Worm (Caenorhabditis elegans): ENCODE data around the gene ppm-1.D.

Gene ppm-1.D

ce11 chrIII:2331033-2331625 lies at the start of gene ppm-1.D, which contains the start of gene Y54F10BM.13:
ppm-1.D (plus strand) TSS chrIII:2331572.
Y54F10BM.13 (minus strand) TSS chrIII:2331083.
- TF ChIP-seq lin-38 (GFP tag; IDR thresholded peaks at IDR 0.05) (peak; percentile 92), T26A8.4 (GFP tag; IDR thresholded peaks at IDR 0.05) (no peak), lsy-2 (tag; optimal IDR thresholded peaks at IDR 0.05) (peak in 1 of 2 experiments; percentile 21), nhr-28 (tag; optimal IDR thresholded peaks at IDR 0.05) (no peak), arid-1 (GFP tag; conservative IDR thresholded peaks at IDR 0.05) (no peak), skn-1 (tag; optimal IDR thresholded peaks at IDR 0.05) (no peak), T20F7.1 (GFP tag; optimal IDR thresholded peaks at IDR 0.05) (no peak), lin-29 (GFP tag; IDR thresholded peaks at IDR 0.05) (no peak), mxl-2 (GFP tag; conservative IDR thresholded peaks at IDR 0.05) (no peak), fkh-10 (GFP tag; optimal IDR thresholded peaks at IDR 0.05) (no peak), aha-1 (tag) (no peak), daf-19 (GFP tag; conservative IDR thresholded peaks at IDR 0.05) (no peak), dpl-1 (GFP tag; optimal IDR thresholded peaks at IDR 0.05) (peak; percentile 85), nhr-76 (tag; optimal IDR thresholded peaks at IDR 0.05) (no peak), nhr-77 (tag; optimal IDR thresholded peaks at IDR 0.05) (no peak), daf-12 (tag; optimal IDR thresholded peaks at IDR 0.05) (no peak), egl-27 (tag; optimal IDR thresholded peaks at IDR 0.05) (no peak), unc-130 (GFP tag; optimal IDR thresholded peaks at IDR 0.05) (no peak), snpc-1.2 (GFP tag; IDR thresholded peaks at IDR 0.05) (no peak), php-3 (GFP tag; IDR thresholded peaks at IDR 0.05) (no peak), hmg-1.1 (GFP tag; IDR thresholded peaks at IDR 0.05) (0 out of 2 replicates have a peak, but pooled peaks have one; percentile 42), duxl-1 (tag; optimal IDR thresholded peaks at IDR 0.05; ENCODE audit: poor library complexity) (no peak), fos-1 (tag; optimal IDR thresholded peaks at IDR 0.05) (no peak), hlh-30 (tag; optimal IDR thresholded peaks at IDR 0.05; ENCODE audit: insufficient read depth) (peak; percentile 29), F37D6.2 (tag; optimal IDR thresholded peaks at IDR 0.05) (no peak), dmd-8 (GFP tag; IDR thresholded peaks at IDR 0.05) (no peak), F49E8.2 (tag; optimal IDR thresholded peaks at IDR 0.05; ENCODE audit: borderline replicate concordance) (no peak), pha-4 (GFP tag; IDR thresholded peaks at IDR 0.05) (no peak), pha-4 (tag; optimal IDR thresholded peaks at IDR 0.05) (no peak), Y48G9A.11 (GFP tag; IDR thresholded peaks at IDR 0.05) (peak; percentile 43; the same call in 1 of the 2 replicates), pqm-1 (tag; optimal IDR thresholded peaks at IDR 0.05) (no peak), zfp-3 (GFP tag; conservative IDR thresholded peaks at IDR 0.05) (no peak), ama-1 (optimal IDR thresholded peaks at IDR 0.05) (no peak), ceh-32 (tag; optimal IDR thresholded peaks at IDR 0.05; ENCODE audit: poor library complexity) (no peak), zip-2 (tag; optimal IDR thresholded peaks at IDR 0.05) (no peak), Y75B8A.6 (GFP tag; IDR thresholded peaks at IDR 0.05) (no peak), spr-1 (tag; optimal IDR thresholded peaks at IDR 0.05) (no peak), ztf-7 (tag; optimal IDR thresholded peaks at IDR 0.05) (no peak), jun-1 (tag; optimal IDR thresholded peaks at IDR 0.05) (no peak)

- TF ChIP-seq nhr-48 (tag; optimal IDR thresholded peaks at IDR 0.05) (no peak), mep-1 (tag; optimal IDR thresholded peaks at IDR 0.05) (no peak), nhr-77 (tag; optimal IDR thresholded peaks at IDR 0.05) (no peak), ceh-62 (tag; optimal IDR thresholded peaks at IDR 0.05) (no peak), zfp-2 (tag; optimal IDR thresholded peaks at IDR 0.05) (no peak), nhr-28 (tag; optimal IDR thresholded peaks at IDR 0.05) (no peak), lsy-2 (tag; optimal IDR thresholded peaks at IDR 0.05) (no peak), ceh-28 (tag; optimal IDR thresholded peaks at IDR 0.05) (peak; percentile 97), ceh-32 (tag; optimal IDR thresholded peaks at IDR 0.05; ENCODE audit: poor library complexity) (no peak)
Measured at ce11 chrIII:2281975-2282957, 49.1 kb upstream of the ppm-1.D start, which contains the start of gene Y54F10BM.3. Y54F10BM.3 (plus strand) TSS chrIII:2282025.
